Worm (Caenorhabditis elegans) whole organism, L2 larva: Measurements from ENCODE around the gene vep-2.

ENCODE experiments used
- Y55F3AM.14 ChIP-seq: fragments of 200-800 bp; sonication (Bioruptor generic); optimal IDR thresholded peaks from 2 replicates; lab custom pipeline; 2018; ENCODE audit warnings: mild to moderate bottlenecking, missing genetic modification characterization, missing compliant biosample characterization
- egl-27 ChIP-seq: sonication (generic microtip); optimal IDR thresholded peaks from 3 replicates; lab custom pipeline; 2017; ENCODE audit warnings: missing biosample characterization, missing genetic modification reagents, missing genetic modification characterization
- elt-3 ChIP-seq: sonication (generic microtip); optimal IDR thresholded peaks from 2 replicates; lab custom pipeline; 2017; ENCODE audit warnings: missing biosample characterization, missing genetic modification characterization
- lin-13 ChIP-seq: fragments of 150-350 bp; optimal IDR thresholded peaks from 2 replicates; lab custom pipeline; 2014; ENCODE audit warnings: missing biosample characterization, missing genetic modification reagents, missing genetic modification characterization
- mdl-1 ChIP-seq, 2 experiments: fragments of 150-350 bp in 1 of 2; sonication (generic microtip) in 1 of 2; optimal IDR thresholded peaks; 2 replicates each; lab custom pipeline; 2017; ENCODE audit warnings: missing biosample characterization in 2 of 2, missing genetic modification characterization in 2 of 2
- nhr-77 ChIP-seq: fragments of 150-350 bp; optimal IDR thresholded peaks from 2 replicates; lab custom pipeline; 2014; ENCODE audit warnings: missing biosample characterization, missing genetic modification characterization
- unc-39 ChIP-seq: fragments of 150-350 bp; optimal IDR thresholded peaks from 2 replicates; lab custom pipeline; 2014; ENCODE audit warnings: missing biosample characterization, missing genetic modification characterization
- ztf-11 ChIP-seq: sonication (generic microtip); optimal IDR thresholded peaks from 2 replicates; lab custom pipeline; 2017; ENCODE audit warnings: missing biosample characterization, missing genetic modification characterization

- no peak for TF ChIP-seq Y55F3AM.14
- TF ChIP-seq lin-13 (GFP tag; lab: Kevin White, UChicago), result no peak
- no peak for TF ChIP-seq nhr-77 (tag; lab: Kevin White, UChicago)
- no peak for TF ChIP-seq mdl-1 (tag; optimal IDR thresholded peaks at IDR 0.05; lab: Kevin White, UChicago)
- TF ChIP-seq ztf-11, result no peak
- no peak for TF ChIP-seq unc-39 (tag; lab: Kevin White, UChicago)
- no peak for TF ChIP-seq elt-3 (tag; lab: Kevin White, UChicago)
- TF ChIP-seq egl-27 (tag; lab: Kevin White, UChicago), result no peak
Measured at ce11 chrX:3645924-3646323, 17.8 kb downstream of the vep-2 start.
